Worm (Caenorhabditis elegans): ENCODE results near the gene mif-1.

ce11 chrIII:11895504-11895903 is 47.6 kb downstream of the mif-1 start:
- no peak for TF ChIP-seq nhr-12 (tag; optimal IDR thresholded peaks at IDR 0.05)
- TF ChIP-seq pha-4 (tag; optimal IDR thresholded peaks at IDR 0.05) = no peak
- TF ChIP-seq unc-62 (GFP tag; optimal IDR thresholded peaks at IDR 0.05) = no peak
- no peak for TF ChIP-seq zip-8 (tag; optimal IDR thresholded peaks at IDR 0.05)
- no peak for TF ChIP-seq mep-1 (tag; optimal IDR thresholded peaks at IDR 0.05)

Data from whole organism, mixed stage, embryonic.